Worm (Caenorhabditis elegans) whole organism, late embryonic: Measurements from ENCODE around the gene del-1.

ENCODE experiments used
- T23F11.4 ChIP-seq: fragments of 200-800 bp; sonication (Bioruptor generic); optimal IDR thresholded peaks from 2 replicates; lab custom pipeline; 2018; ENCODE audit warnings: mild to moderate bottlenecking, missing genetic modification characterization, missing compliant biosample characterization
- ceh-34 ChIP-seq: sonication (generic microtip); optimal IDR thresholded peaks from 2 replicates; lab custom pipeline; 2016; ENCODE audit warnings: mild to moderate bottlenecking, missing genetic modification characterization, missing compliant biosample characterization
- ceh-45 ChIP-seq: fragments of 200-800 bp; sonication (Bioruptor generic); IDR thresholded peaks from 2 replicates; pipeline ENCODE4 v1.3.6; 2022; ENCODE audit warnings: missing genetic modification reagents, missing genetic modification characterization, missing compliant biosample characterization
- elt-2 ChIP-seq: sonication (generic microtip); optimal IDR thresholded peaks from 2 replicates; lab custom pipeline; 2016; ENCODE audit warnings: missing genetic modification reagents, missing genetic modification characterization, missing compliant biosample characterization
- eyg-1 ChIP-seq: sonication (generic microtip); optimal IDR thresholded peaks from 2 replicates; lab custom pipeline; 2016; ENCODE audit warnings: missing genotype, missing genetic modification characterization, missing compliant biosample characterization
- madf-2 ChIP-seq: sonication (generic microtip); optimal IDR thresholded peaks from 2 replicates; lab custom pipeline; 2017; ENCODE audit warnings: missing genetic modification characterization, missing compliant biosample characterization
- nfya-1 ChIP-seq: sonication (generic microtip); optimal IDR thresholded peaks from 2 replicates; lab custom pipeline; 2017; ENCODE audit warnings: missing genetic modification characterization, mild to moderate bottlenecking, missing compliant biosample characterization, antibody characterized with exemption, moderate library complexity
- nhr-11 ChIP-seq: fragments of 150-350 bp; optimal IDR thresholded peaks from 2 replicates; lab custom pipeline; 2014; ENCODE audit warnings: missing biosample characterization, missing genetic modification characterization
- pha-2 ChIP-seq: sonication (generic microtip); optimal IDR thresholded peaks from 2 replicates; lab custom pipeline; 2017; ENCODE audit warnings: mild to moderate bottlenecking, missing genetic modification characterization, missing compliant biosample characterization
- pros-1 ChIP-seq: fragments of 150-350 bp; optimal IDR thresholded peaks from 2 replicates; lab custom pipeline; 2014; ENCODE audit warnings: missing biosample characterization, missing genetic modification reagents, missing genetic modification characterization
- unc-42 ChIP-seq: sonication (generic microtip); optimal IDR thresholded peaks from 2 replicates; lab custom pipeline; 2016; ENCODE audit warnings: missing genotype, missing genetic modification characterization, missing compliant biosample characterization

- TF ChIP-seq nhr-11 (tag; lab: Kevin White, UChicago) (no peak), elt-2 (tag; lab: Kevin White, UChicago) (no peak), ceh-45 (GFP tag; lab: Robert Waterston, UW) (no peak), nfya-1 (no peak), T23F11.4 (GFP tag; lab: Kevin White, UChicago) (no peak), eyg-1 (tag; lab: Kevin White, UChicago) (no peak), ceh-34 (tag; lab: Kevin White, UChicago) (no peak), pha-2 (tag; lab: Kevin White, UChicago) (no peak), madf-2 (tag; lab: Kevin White, UChicago) (no peak), pros-1 (tag; lab: Kevin White, UChicago) (no peak), unc-42 (tag; lab: Kevin White, UChicago) (no peak)
These were observed 54.9 kb downstream of the del-1 start for ce11 chrX:14322793-14323192.
